Fruit fly (Drosophila melanogaster): ENCODE measurements around the gene mei-217.

The mei-217 gene

DNA sequence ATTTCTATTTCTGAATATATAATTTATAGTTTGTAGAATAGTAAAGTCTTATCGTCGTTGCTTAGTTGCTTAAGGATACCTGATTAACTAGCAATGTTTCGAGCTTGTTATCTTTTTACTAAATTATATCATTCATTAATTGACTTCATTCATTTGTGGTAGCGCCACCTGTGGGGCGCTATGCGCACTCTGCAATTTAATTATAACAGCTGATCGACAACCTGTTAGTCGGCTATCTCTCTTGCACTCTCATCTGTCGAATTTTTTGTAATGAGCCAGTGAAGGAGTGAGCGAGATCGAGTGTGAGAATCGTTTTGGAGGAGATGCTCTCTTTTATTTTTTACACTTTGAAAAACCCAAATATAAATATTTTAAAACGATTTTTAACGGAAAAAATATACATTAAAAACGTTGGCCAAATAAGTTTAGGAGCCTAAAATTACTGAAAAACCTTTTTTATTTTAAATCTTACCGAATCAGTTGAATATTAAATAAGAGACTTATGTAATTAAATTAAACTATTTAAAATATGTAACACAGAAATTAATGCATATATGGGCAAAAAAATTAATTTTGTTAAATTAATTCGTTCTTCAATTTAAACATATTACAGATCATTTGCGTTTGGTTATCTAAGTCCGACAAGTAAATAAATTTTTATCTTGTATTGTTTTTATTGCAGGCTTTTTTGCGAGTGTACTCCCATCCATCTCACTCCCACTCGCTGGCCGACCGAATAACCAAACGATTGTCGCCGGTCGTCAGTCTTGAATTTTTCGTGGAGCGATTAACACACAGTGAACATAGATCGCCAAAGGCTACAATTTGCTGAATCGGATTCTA lies 51.5 kb downstream of the mei-217 start, which contains the start of the genes CG16700 and CG4991 (continued):
- TF ChIP-seq CTCF (GFP tag; optimal IDR thresholded peaks at IDR 0.05), result peak; percentile 91
- TF ChIP-seq CG18262 (tag; optimal IDR thresholded peaks at IDR 0.05), result peak; percentile 95
- no peak for TF ChIP-seq bowl (GFP tag; IDR thresholded peaks at IDR 0.05)
- no peak for TF ChIP-seq TFAM (GFP tag; optimal IDR thresholded peaks at IDR 0.05)
- no peak for TF ChIP-seq ash1 (GFP tag; optimal IDR thresholded peaks at IDR 0.05)
- no peak for TF ChIP-seq CG1647 (GFP tag; optimal IDR thresholded peaks at IDR 0.05)
- peak; percentile 47; the same call in 2 of the 3 replicates for TF ChIP-seq B-H1 (GFP tag; IDR thresholded peaks at IDR 0.05)
- peak; percentile 59; the same call in 1 of the 2 replicates for TF ChIP-seq CG14667 (GFP tag; IDR thresholded peaks at IDR 0.05)
- TF ChIP-seq jumu (GFP tag; optimal IDR thresholded peaks at IDR 0.05), result no peak
- TF ChIP-seq CG2120 (GFP tag; optimal IDR thresholded peaks at IDR 0.05), result peak; percentile 63
- TF ChIP-seq ase (GFP tag; IDR thresholded peaks at IDR 0.05), result peak; percentile 59; the same call in 2 of the 3 replicates
- peak; percentile 71 for TF ChIP-seq Deaf1 (tag; optimal IDR thresholded peaks at IDR 0.05)
- TF ChIP-seq Atf-2 (GFP tag; optimal IDR thresholded peaks at IDR 0.05), result no peak
- TF ChIP-seq Dbx (GFP tag; IDR thresholded peaks at IDR 0.05), result peak; percentile 69; the same call in 1 of the 3 replicates
- peak; percentile 67 for TF ChIP-seq CG11723 (GFP tag; optimal IDR thresholded peaks at IDR 0.05)
- TF ChIP-seq corto (GFP tag; optimal IDR thresholded peaks at IDR 0.05), result no peak
- peak; percentile 50 for TF ChIP-seq wdn (GFP tag; IDR thresholded peaks at IDR 0.05)
- peak; percentile 74 for TF ChIP-seq odd (GFP tag; optimal IDR thresholded peaks at IDR 0.05)
- no peak for TF ChIP-seq fu2 (GFP tag; optimal IDR thresholded peaks at IDR 0.05)
- TF ChIP-seq Hr3 (GFP tag; optimal IDR thresholded peaks at IDR 0.05), result peak; percentile 86

DNA sequence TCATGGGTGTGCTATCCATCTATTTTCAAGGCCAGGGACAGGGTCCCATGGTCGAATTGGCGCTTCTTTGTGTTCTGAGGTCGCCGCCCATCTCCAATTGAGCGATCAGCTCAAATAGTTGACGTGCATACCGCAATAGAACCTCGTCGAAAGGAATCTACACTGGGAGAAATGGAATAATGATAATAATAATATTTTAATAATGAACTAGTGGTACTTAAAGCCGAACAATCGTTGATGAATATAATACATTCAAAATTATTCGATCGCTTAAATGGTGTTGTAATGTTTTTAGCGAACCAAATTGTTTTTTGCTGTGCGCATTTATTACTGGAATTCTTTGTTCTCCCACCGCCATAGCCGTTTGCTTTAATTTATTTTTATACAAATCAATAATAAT lies 52.2 kb downstream of the mei-217 start:
- TF ChIP-seq CG15696 (tag; optimal IDR thresholded peaks at IDR 0.05), result no peak
- no peak for TF ChIP-seq eve (GFP tag; optimal IDR thresholded peaks at IDR 0.05)
- TF ChIP-seq Deaf1 (tag; optimal IDR thresholded peaks at IDR 0.05), result no peak
- TF ChIP-seq CG15479 (GFP tag; optimal IDR thresholded peaks at IDR 0.05), result no peak
- no peak for TF ChIP-seq sisA (GFP tag; IDR thresholded peaks at IDR 0.05)
- TF ChIP-seq NFAT (GFP tag; IDR thresholded peaks at IDR 0.05), result 0 out of 2 replicates have a peak, but pooled peaks have one; percentile 37
- peak; percentile 7 for TF ChIP-seq phol (tag; optimal IDR thresholded peaks at IDR 0.05)
- TF ChIP-seq Drgx (GFP tag; IDR thresholded peaks at IDR 0.05), result peak; percentile 33; the same call in 1 of the 2 replicates
- no peak for TF ChIP-seq CG4854 (GFP tag; optimal IDR thresholded peaks at IDR 0.05)
- TF ChIP-seq pnt (GFP tag; optimal IDR thresholded peaks at IDR 0.05), result no peak
- TF ChIP-seq Trl (optimal IDR thresholded peaks at IDR 0.05), result no peak
- TF ChIP-seq Trl (GFP tag; optimal IDR thresholded peaks at IDR 0.05), result no peak
- no peak for TF ChIP-seq sr (GFP tag; IDR thresholded peaks at IDR 0.05)
- no peak for TF ChIP-seq CG10462 (GFP tag; optimal IDR thresholded peaks at IDR 0.05)
- no peak for TF ChIP-seq CG11085 (GFP tag; IDR thresholded peaks at IDR 0.05)
- no peak for TF ChIP-seq CG8281 (tag; optimal IDR thresholded peaks at IDR 0.05)
- TF ChIP-seq slou (GFP tag; optimal IDR thresholded peaks at IDR 0.05), result no peak
- no peak for TF ChIP-seq Bgb (GFP tag; IDR thresholded peaks at IDR 0.05; ENCODE audit: partially characterized antibody)
- no peak for TF ChIP-seq wek (GFP tag; optimal IDR thresholded peaks at IDR 0.05)
- TF ChIP-seq CG1602 (GFP tag; optimal IDR thresholded peaks at IDR 0.05), result no peak
- no peak for TF ChIP-seq dm (GFP tag; optimal IDR thresholded peaks at IDR 0.05)
- TF ChIP-seq trh (GFP tag; optimal IDR thresholded peaks at IDR 0.05), result no peak
- no peak for TF ChIP-seq CG13894 (tag; optimal IDR thresholded peaks at IDR 0.05)
- TF ChIP-seq disco-r (GFP tag; optimal IDR thresholded peaks at IDR 0.05), result no peak
- 0 out of 2 replicates have a peak, but pooled peaks have one; percentile 9 for TF ChIP-seq ranshi (GFP tag; IDR thresholded peaks at IDR 0.05)
- TF ChIP-seq gem (tag; optimal IDR thresholded peaks at IDR 0.05), result peak; percentile 41
- TF ChIP-seq CG10431 (GFP tag; optimal IDR thresholded peaks at IDR 0.05), result no peak
- no peak for TF ChIP-seq wor (GFP tag; IDR thresholded peaks at IDR 0.05)
- no peak for TF ChIP-seq vfl (GFP tag; optimal IDR thresholded peaks at IDR 0.05)
- TF ChIP-seq CG7839 (tag; optimal IDR thresholded peaks at IDR 0.05), result no peak
- no peak for TF ChIP-seq CG3281 (GFP tag; optimal IDR thresholded peaks at IDR 0.05)
- TF ChIP-seq Hsf (GFP tag; optimal IDR thresholded peaks at IDR 0.05), result no peak
